Worm (Caenorhabditis elegans): ENCODE measurements around the gene K08F9.1.

K08F9.1 gene

DNA sequence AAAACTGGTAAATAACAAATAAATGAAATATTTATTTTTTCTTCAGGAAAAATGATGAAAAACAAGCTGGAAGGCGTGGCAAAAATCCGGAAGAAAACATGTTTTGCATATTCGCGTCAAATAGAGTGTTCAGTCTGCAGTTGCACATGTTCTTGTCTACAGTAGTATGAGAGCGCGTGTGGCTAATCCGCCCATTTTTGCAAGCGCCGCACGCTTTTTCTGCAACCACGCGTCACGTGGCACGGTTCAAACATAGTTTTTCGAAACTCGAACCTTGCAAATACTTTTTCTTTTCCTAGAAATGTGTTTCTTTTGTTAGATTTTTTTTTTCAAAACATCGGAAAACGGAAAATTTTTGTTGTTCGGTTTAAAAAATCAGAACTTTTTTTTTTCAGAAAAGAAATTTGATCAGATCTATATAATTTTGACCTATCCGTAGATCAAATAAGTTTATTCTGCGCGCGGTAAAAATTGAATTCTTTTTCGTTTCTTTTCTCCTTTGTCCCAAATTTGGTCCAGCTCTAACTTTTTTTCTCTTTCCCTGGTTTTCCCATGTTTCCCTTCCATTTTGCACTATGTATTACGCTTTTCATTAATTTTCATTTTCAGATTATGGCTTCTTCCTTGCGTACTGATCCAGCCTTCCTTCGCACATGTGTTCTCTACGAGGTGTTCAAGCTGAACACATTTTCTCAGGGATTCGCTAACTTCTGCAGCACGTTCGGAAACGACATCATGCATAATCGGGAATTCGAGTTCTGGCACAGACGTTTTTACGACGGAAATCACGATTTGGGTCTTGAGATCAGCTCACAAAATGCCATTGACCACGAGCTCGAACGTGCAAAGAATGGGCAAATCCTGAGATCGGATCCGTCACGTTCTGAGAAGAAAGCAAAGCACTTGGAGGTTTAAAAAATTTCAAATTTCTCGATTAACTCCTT, 41.2 kb upstream of the K08F9.1 start, which contains the start of gene Y75B12B.1 (continued):
- TF ChIP-seq Y53F4B.3 (GFP tag; IDR thresholded peaks at IDR 0.05) = no peak
- no peak for TF ChIP-seq hlh-26 (GFP tag; conservative IDR thresholded peaks at IDR 0.05)
- no peak for TF ChIP-seq egl-18 (GFP tag; IDR thresholded peaks at IDR 0.05)
- TF ChIP-seq ccch-3 (GFP tag; optimal IDR thresholded peaks at IDR 0.05) = no peak
- TF ChIP-seq rcor-1 (GFP tag; IDR thresholded peaks at IDR 0.05) = peak; percentile 46
- no peak for TF ChIP-seq hlh-12 (tag; optimal IDR thresholded peaks at IDR 0.05)
- TF ChIP-seq F55B11.4 (tag; optimal IDR thresholded peaks at IDR 0.05; ENCODE audit: borderline replicate concordance, insufficient read depth) = no peak
- TF ChIP-seq egrh-3 (GFP tag; IDR thresholded peaks at IDR 0.05) = no peak
- no peak for TF ChIP-seq ztf-3 (GFP tag; optimal IDR thresholded peaks at IDR 0.05)
- no peak for TF ChIP-seq ceh-79 (tag; optimal IDR thresholded peaks at IDR 0.05)
- no peak for TF ChIP-seq nhr-120 (GFP tag; IDR thresholded peaks at IDR 0.05)
- TF ChIP-seq zim-3 (tag; optimal IDR thresholded peaks at IDR 0.05) = no peak
- peak; percentile 67 for TF ChIP-seq F33H1.4 (GFP tag; IDR thresholded peaks at IDR 0.05)
- TF ChIP-seq rpc-1 (optimal IDR thresholded peaks at IDR 0.05) = no peak
- peak; percentile 10 for TF ChIP-seq rpc-1 (tag; optimal IDR thresholded peaks at IDR 0.05)
- no peak for TF ChIP-seq F23B12.7 (tag; optimal IDR thresholded peaks at IDR 0.05; ENCODE audit: insufficient read depth)
- TF ChIP-seq lin-54 (GFP tag; optimal IDR thresholded peaks at IDR 0.05) = peak; percentile 67
- no peak for TF ChIP-seq cebp-1 (GFP tag; IDR thresholded peaks at IDR 0.05)
- TF ChIP-seq cebp-1 (tag; optimal IDR thresholded peaks at IDR 0.05) = no peak
- no peak for TF ChIP-seq ZK185.1 (tag; optimal IDR thresholded peaks at IDR 0.05; ENCODE audit: poor library complexity, severe bottlenecking)
- 0 out of 2 replicates have a peak, but pooled peaks have one; percentile 57 for TF ChIP-seq ztf-28 (GFP tag; IDR thresholded peaks at IDR 0.05)
- TF ChIP-seq madf-10 (tag; optimal IDR thresholded peaks at IDR 0.05) = no peak
- no peak for TF ChIP-seq sdz-38 (tag; optimal IDR thresholded peaks at IDR 0.05)
- TF ChIP-seq somi-1 (GFP tag; optimal IDR thresholded peaks at IDR 0.05) = no peak
- TF ChIP-seq B0035.1 (tag; optimal IDR thresholded peaks at IDR 0.05) = no peak
- peak; percentile 68 for TF ChIP-seq dox-1 (GFP tag; IDR thresholded peaks at IDR 0.05)
- no peak for TF ChIP-seq pha-4 (tag; optimal IDR thresholded peaks at IDR 0.05)
- no peak for TF ChIP-seq hmg-20 (GFP tag; IDR thresholded peaks at IDR 0.05)
- no peak for TF ChIP-seq die-1 (tag; optimal IDR thresholded peaks at IDR 0.05)
- TF ChIP-seq lin-35 (GFP tag; optimal IDR thresholded peaks at IDR 0.05) = peak in 2 of 3 experiments; percentile 37 to 39
- TF ChIP-seq Y95B8A.8 (GFP tag; IDR thresholded peaks at IDR 0.05) = no peak
- peak; percentile 20 for TF ChIP-seq B0261.1 (tag; optimal IDR thresholded peaks at IDR 0.05)
- TF ChIP-seq sptf-2 (GFP tag; optimal IDR thresholded peaks at IDR 0.05) = no peak
- peak; percentile 34 for TF ChIP-seq snpc-1.3 (tag; optimal IDR thresholded peaks at IDR 0.05; ENCODE audit: insufficient read depth)
- no peak for TF ChIP-seq F57C9.4 (tag; optimal IDR thresholded peaks at IDR 0.05)
- TF ChIP-seq mel-28 (tag; optimal IDR thresholded peaks at IDR 0.05; ENCODE audit: borderline replicate concordance) = no peak
- TF ChIP-seq cebp-2 (GFP tag; IDR thresholded peaks at IDR 0.05) = no peak
- no peak for TF ChIP-seq nhr-90 (tag; optimal IDR thresholded peaks at IDR 0.05)
- peak; percentile 89 for TF ChIP-seq D2030.7 (GFP tag; IDR thresholded peaks at IDR 0.05)
- TF ChIP-seq K12H6.12 (tag; optimal IDR thresholded peaks at IDR 0.05) = no peak
- TF ChIP-seq lsl-1 (GFP tag; optimal IDR thresholded peaks at IDR 0.05) = peak; percentile 96
- no peak for TF ChIP-seq egl-44 (GFP tag; IDR thresholded peaks at IDR 0.05)
- no peak for TF ChIP-seq nfyb-1 (GFP tag; IDR thresholded peaks at IDR 0.05)
- no peak for TF ChIP-seq ztf-26 (tag; optimal IDR thresholded peaks at IDR 0.05)
- TF ChIP-seq tbp1 (GFP tag; optimal IDR thresholded peaks at IDR 0.05) = peak; percentile 61
- TF ChIP-seq xnd-1 (tag; optimal IDR thresholded peaks at IDR 0.05) = peak; percentile 95
- no peak for TF ChIP-seq nfya-1 (tag; optimal IDR thresholded peaks at IDR 0.05; ENCODE audit: borderline replicate concordance, insufficient read depth)
